Fruit fly (Drosophila melanogaster) whole organism, embryonic: ENCODE measurements around the gene Shmt.
A peak's percentile ranks its signal among the peaks of the same experiment; 100 is the strongest.

Experiments
- Bdp1 ChIP-seq: fragments of 200-800 bp; sonication (Bioruptor generic); optimal IDR thresholded peaks from 3 replicates; lab custom pipeline; 2016; ENCODE audit warnings: missing biosample characterization, missing genetic modification characterization
- CG1024 ChIP-seq: fragments of 200-800 bp; sonication (Bioruptor generic); IDR thresholded peaks from 2 replicates; pipeline ENCODE4 v1.3.6; 2022; ENCODE audit warnings: missing biosample characterization, missing genetic modification characterization
- CG10654 ChIP-seq: fragments of 200-800 bp; sonication (Bioruptor generic); optimal IDR thresholded peaks from 2 replicates; lab custom pipeline; 2016; ENCODE audit warnings: missing biosample characterization, missing genetic modification characterization
- CG12659 ChIP-seq: fragments of 200-800 bp; sonication (Bioruptor generic); optimal IDR thresholded peaks from 3 replicates; lab custom pipeline; 2017; ENCODE audit warnings: mild to moderate bottlenecking, missing biosample characterization, missing genetic modification reagents, missing genetic modification characterization
- CG15514 ChIP-seq: fragments of 200-800 bp; sonication (Bioruptor generic); optimal IDR thresholded peaks from 3 replicates; lab custom pipeline; 2017; ENCODE audit warnings: missing biosample characterization, missing genetic modification characterization, mild to moderate bottlenecking, moderate library complexity, missing genetic modification reagents
- CG1603 ChIP-seq: fragments of 200-800 bp; sonication (Bioruptor generic); optimal IDR thresholded peaks from 2 replicates; lab custom pipeline; 2019; ENCODE audit warnings: missing biosample characterization, mild to moderate bottlenecking, missing genetic modification characterization, moderate library complexity
- CG1647 ChIP-seq: fragments of 200-800 bp; sonication (Bioruptor generic); optimal IDR thresholded peaks from 3 replicates; lab custom pipeline; 2016; ENCODE audit warnings: missing biosample characterization, missing genetic modification characterization
- CG16813 ChIP-seq: fragments of 200-800 bp; sonication (Bioruptor generic); IDR thresholded peaks from 3 replicates; pipeline ENCODE4 v1.3.6; 2022; ENCODE audit warnings: missing biosample characterization, missing genetic modification characterization; ENCODE audit not compliant: partially characterized antibody
- CG17361 ChIP-seq: fragments of 200-800 bp; sonication (Bioruptor generic); IDR thresholded peaks from 3 replicates; pipeline ENCODE4 v1.3.6; 2022; ENCODE audit warnings: missing biosample characterization, missing genetic modification characterization
- CG17568 ChIP-seq: fragments of 200-800 bp; sonication (Bioruptor generic); optimal IDR thresholded peaks from 2 replicates; lab custom pipeline; 2018; ENCODE audit warnings: missing biosample characterization, mild to moderate bottlenecking, missing genetic modification characterization, moderate library complexity
- CG2120 ChIP-seq: fragments of 200-800 bp; sonication (Bioruptor generic); optimal IDR thresholded peaks from 3 replicates; lab custom pipeline; 2016; ENCODE audit warnings: missing biosample characterization, missing genetic modification characterization
- CG30020 ChIP-seq: fragments of 200-800 bp; optimal IDR thresholded peaks from 2 replicates; lab custom pipeline; 2019; ENCODE audit warnings: missing biosample characterization, mild to moderate bottlenecking, missing genetic modification characterization, moderate library complexity
- CG31224 ChIP-seq: fragments of 200-800 bp; sonication (Bioruptor generic); IDR thresholded peaks from 2 replicates; pipeline ENCODE4 v1.3.6; 2022; ENCODE audit warnings: missing biosample characterization, missing genetic modification characterization
- CG34376 ChIP-seq: fragments of 200-800 bp; sonication (Bioruptor generic); optimal IDR thresholded peaks from 2 replicates; lab custom pipeline; 2018; ENCODE audit warnings: missing biosample characterization, mild to moderate bottlenecking, missing genetic modification characterization
- CG4404 ChIP-seq: fragments of 200-800 bp; sonication (Bioruptor generic); IDR thresholded peaks from 2 replicates; pipeline ENCODE4 v1.3.6; 2022; ENCODE audit warnings: missing biosample characterization, missing genetic modification characterization
- CG4617 ChIP-seq: fragments of 200-800 bp; sonication (Bioruptor generic); optimal IDR thresholded peaks from 3 replicates; lab custom pipeline; 2016; ENCODE audit warnings: missing biosample characterization, missing genetic modification characterization, borderline replicate concordance
- CG6854 ChIP-seq: fragments of 200-800 bp; sonication (Bioruptor generic); optimal IDR thresholded peaks from 3 replicates; lab custom pipeline; 2017; ENCODE audit warnings: missing biosample characterization, mild to moderate bottlenecking, missing genetic modification characterization
- CG7987 ChIP-seq: fragments of 200-800 bp; sonication (Bioruptor generic); optimal IDR thresholded peaks from 2 replicates; lab custom pipeline; 2018; ENCODE audit warnings: missing biosample characterization, mild to moderate bottlenecking, missing genetic modification characterization, moderate library complexity
- CG9437 ChIP-seq: fragments of 200-800 bp; sonication (Bioruptor generic); optimal IDR thresholded peaks from 2 replicates; lab custom pipeline; 2018; ENCODE audit warnings: missing biosample characterization, mild to moderate bottlenecking, missing genetic modification characterization
- CG9817 ChIP-seq: fragments of 200-800 bp; sonication (Bioruptor generic); optimal IDR thresholded peaks from 2 replicates; lab custom pipeline; 2018; ENCODE audit warnings: missing biosample characterization, mild to moderate bottlenecking, missing genetic modification characterization, moderate library complexity
- CG9932 ChIP-seq: fragments of 200-800 bp; sonication (Bioruptor generic); IDR thresholded peaks from 2 replicates; pipeline ENCODE4 v1.3.6; 2022; ENCODE audit warnings: missing biosample characterization, missing genetic modification characterization
- D19A ChIP-seq: fragments of 200-800 bp; optimal IDR thresholded peaks from 3 replicates; lab custom pipeline; 2019; ENCODE audit warnings: missing biosample characterization, mild to moderate bottlenecking, missing genetic modification characterization, moderate library complexity
- Dref ChIP-seq: fragments of 200-800 bp; sonication (Bioruptor generic); IDR thresholded peaks from 2 replicates; pipeline ENCODE4 v1.3.6; 2022; ENCODE audit warnings: missing biosample characterization, missing genetic modification characterization
- Drgx ChIP-seq: fragments of 200-800 bp; sonication (Bioruptor generic); IDR thresholded peaks from 2 replicates; pipeline ENCODE4 v1.3.6; 2022; ENCODE audit warnings: missing biosample characterization, missing genetic modification characterization
- Hmx ChIP-seq: fragments of 200-800 bp; sonication (Bioruptor generic); optimal IDR thresholded peaks from 2 replicates; lab custom pipeline; 2016; ENCODE audit warnings: missing biosample characterization, missing genetic modification characterization
- Hsf ChIP-seq: fragments of 200-800 bp; sonication (Bioruptor generic); optimal IDR thresholded peaks from 3 replicates; lab custom pipeline; 2016; ENCODE audit warnings: missing biosample characterization, missing genetic modification characterization
- Nf-YC ChIP-seq: fragments of 200-800 bp; optimal IDR thresholded peaks from 3 replicates; lab custom pipeline; 2019; ENCODE audit warnings: missing biosample characterization, mild to moderate bottlenecking, missing genetic modification characterization, moderate library complexity
- Ptx1 ChIP-seq: fragments of 200-800 bp; sonication (Bioruptor generic); IDR thresholded peaks from 2 replicates; pipeline ENCODE4 v1.3.6; 2022; ENCODE audit warnings: missing biosample characterization, missing genetic modification characterization
- Rfx ChIP-seq: fragments of 200-800 bp; sonication (Bioruptor generic); IDR thresholded peaks from 2 replicates; pipeline ENCODE4 v1.3.6; 2022; ENCODE audit warnings: missing biosample characterization, missing genetic modification characterization
- Sry-δ ChIP-seq: fragments of 200-800 bp; sonication (Bioruptor generic); optimal IDR thresholded peaks from 2 replicates; lab custom pipeline; 2016; ENCODE audit warnings: missing biosample characterization, missing genetic modification characterization
- aop ChIP-seq: fragments of 200-800 bp; sonication (Bioruptor generic); IDR thresholded peaks from 2 replicates; pipeline ENCODE4 v1.3.6; 2022; ENCODE audit warnings: missing biosample characterization, missing genetic modification characterization
- ash1 ChIP-seq: fragments of 200-800 bp; sonication (Bioruptor generic); optimal IDR thresholded peaks from 2 replicates; lab custom pipeline; 2018; ENCODE audit warnings: missing biosample characterization, mild to moderate bottlenecking, missing genetic modification characterization
- caup ChIP-seq: fragments of 200-800 bp; sonication (Bioruptor generic); optimal IDR thresholded peaks from 3 replicates; lab custom pipeline; 2017; ENCODE audit warnings: missing biosample characterization, mild to moderate bottlenecking, missing genetic modification characterization, moderate library complexity; ENCODE audit not compliant: severe bottlenecking
- chif ChIP-seq, 2 experiments: fragments of 200-800 bp; sonication (Bioruptor generic); optimal IDR thresholded peaks; 3 replicates each; lab custom pipeline; 2016; ENCODE audit warnings: missing biosample characterization in 2 of 2, missing genetic modification characterization in 2 of 2
- chm ChIP-seq: fragments of 200-800 bp; sonication (Bioruptor generic); IDR thresholded peaks from 2 replicates; pipeline ENCODE4 v1.3.6; 2022; ENCODE audit warnings: missing biosample characterization, missing genetic modification characterization
- chn ChIP-seq: fragments of 200-800 bp; sonication (Bioruptor generic); optimal IDR thresholded peaks from 2 replicates; lab custom pipeline; 2016; ENCODE audit warnings: missing biosample characterization, missing genetic modification characterization
- eve ChIP-seq, 2 experiments: fragments of >200 bp; optimal IDR thresholded peaks; 2 replicates each; lab custom pipeline; 2017; ENCODE audit warnings: missing biosample characterization in 2 of 2, missing genetic modification characterization in 2 of 2
- gfzf ChIP-seq: fragments of 200-800 bp; sonication (Bioruptor generic); optimal IDR thresholded peaks from 2 replicates; lab custom pipeline; 2016; ENCODE audit warnings: missing biosample characterization, mild to moderate bottlenecking, missing genetic modification characterization, moderate library complexity
- hb ChIP-seq: fragments of 200-800 bp; sonication (Bioruptor generic); IDR thresholded peaks from 3 replicates; pipeline ENCODE4 v1.3.6; 2022; ENCODE audit warnings: missing biosample characterization, missing genetic modification characterization; ENCODE audit not compliant: partially characterized antibody
- kni ChIP-seq: fragments of 200-800 bp; sonication (Bioruptor generic); optimal IDR thresholded peaks from 3 replicates; lab custom pipeline; 2017; ENCODE audit warnings: mild to moderate bottlenecking, missing biosample characterization, missing genetic modification reagents, missing genetic modification characterization
- lola ChIP-seq, 3 experiments: fragments of >200 bp in 2 of 3; fragments of 200-800 bp in 1 of 3; sonication (Bioruptor generic) in 1 of 3; optimal IDR thresholded peaks; 2 replicates each; lab custom pipeline; 2017 to 2019; ENCODE audit warnings: missing biosample characterization in 3 of 3, missing genetic modification characterization in 3 of 3, mild to moderate bottlenecking in 1 of 3, moderate library complexity in 1 of 3
- pan ChIP-seq, 4 experiments: fragments of >200 bp in 3 of 4; fragments of 200-800 bp in 1 of 4; sonication (Bioruptor generic) in 1 of 4; optimal IDR thresholded peaks in 3 of 4; IDR thresholded peaks in 1 of 4; 2 replicates each; pipeline versions ENCODE4 v1.3.6 to Lab custom; 2017 to 2022; ENCODE audit warnings: missing biosample characterization in 2 of 4, missing genetic modification characterization in 2 of 4, mixed read lengths in 1 of 4
- pb ChIP-seq: fragments of 200-800 bp; sonication (Bioruptor generic); optimal IDR thresholded peaks from 3 replicates; lab custom pipeline; 2016; ENCODE audit warnings: missing biosample characterization, missing genetic modification characterization
- repo ChIP-seq: fragments of 200-800 bp; sonication (Bioruptor generic); optimal IDR thresholded peaks from 2 replicates; lab custom pipeline; 2016; ENCODE audit warnings: missing biosample characterization, missing genetic modification characterization
- sim ChIP-seq: fragments of 200-800 bp; sonication (Bioruptor generic); IDR thresholded peaks from 2 replicates; pipeline ENCODE4 v1.3.6; 2022; ENCODE audit warnings: missing biosample characterization, missing genetic modification characterization
- slp2 ChIP-seq: fragments of 200-800 bp; sonication (Bioruptor generic); optimal IDR thresholded peaks from 2 replicates; lab custom pipeline; 2016; ENCODE audit warnings: missing biosample characterization, missing genetic modification characterization
- stwl ChIP-seq: fragments of 200-800 bp; sonication (Bioruptor generic); optimal IDR thresholded peaks from 3 replicates; lab custom pipeline; 2018; ENCODE audit warnings: missing biosample characterization, mild to moderate bottlenecking, missing genetic modification characterization, moderate library complexity
- unc-4 ChIP-seq: fragments of 200-800 bp; sonication (Bioruptor generic); IDR thresholded peaks from 2 replicates; pipeline ENCODE4 v1.3.6; 2022; ENCODE audit warnings: missing biosample characterization, missing genetic modification characterization; ENCODE audit not compliant: partially characterized antibody
- usp ChIP-seq: fragments of >200 bp; optimal IDR thresholded peaks from 2 replicates; lab custom pipeline; 2017; ENCODE audit warnings: missing biosample characterization, missing genetic modification characterization
- vvl ChIP-seq: fragments of 200-800 bp; sonication (Bioruptor generic); IDR thresholded peaks from 2 replicates; pipeline ENCODE4 v1.3.6; 2022; ENCODE audit warnings: missing biosample characterization, missing genetic modification characterization

The Shmt gene

dm6 chrX:5907916-5908315 is 8.7 kb downstream of the Shmt start, which contains the start of gene CG12236 (continued):
- TF ChIP-seq CG10654 (GFP tag; lab: Kevin White, UChicago) (peak; percentile 24), CG1603 (peak; percentile 88), CG9932 (GFP tag; lab: Robert Waterston, UW) (peak; percentile 58), chif (GFP tag; optimal IDR thresholded peaks at IDR 0.05; lab: Kevin White, UChicago) (peak in 1 of 2 experiments; percentile 25), Drgx (GFP tag; lab: Robert Waterston, UW) (no peak), stwl (tag; lab: Kevin White, UChicago) (peak; percentile 72), Bdp1 (GFP tag; lab: Kevin White, UChicago) (no peak), Hmx (GFP tag; lab: Kevin White, UChicago) (no peak), lola (GFP tag; optimal IDR thresholded peaks at IDR 0.05; lab: Kevin White, UChicago) (no peak), CG1647 (peak; percentile 1), chm (GFP tag; lab: Robert Waterston, UW) (no peak), vvl (GFP tag; lab: Robert Waterston, UW) (peak; percentile 61), CG4617 (GFP tag; lab: Kevin White, UChicago) (peak; percentile 79), CG34376 (peak; percentile 50), CG15514 (GFP tag; lab: Kevin White, UChicago) (peak; percentile 89), CG31224 (peak; percentile 46), hb (no peak), CG16813 (GFP tag; lab: Robert Waterston, UW) (0 out of 3 replicates have a peak, but pooled peaks have one; percentile 21), Nf-YC (peak; percentile 47), sim (GFP tag; lab: Robert Waterston, UW) (no peak), caup (GFP tag; lab: Kevin White, UChicago) (peak; percentile 74), CG17568 (GFP tag; lab: Kevin White, UChicago) (no peak), usp (GFP tag; lab: Kevin White, UChicago) (no peak), Dref (GFP tag; lab: Robert Waterston, UW) (peak; percentile 68), ash1 (GFP tag; lab: Kevin White, UChicago) (peak; percentile 63), CG30020 (tag; lab: Kevin White, UChicago) (peak; percentile 22), repo (GFP tag; lab: Kevin White, UChicago) (no peak), kni (GFP tag; lab: Kevin White, UChicago) (peak; percentile 63), eve (GFP tag; optimal IDR thresholded peaks at IDR 0.05; lab: Kevin White, UChicago) (no peak), Hsf (GFP tag; lab: Kevin White, UChicago) (peak; percentile 44), pan (optimal IDR thresholded peaks at IDR 0.05; lab: Kevin White, UChicago) (no peak), pan (GFP tag; optimal IDR thresholded peaks at IDR 0.05 in 1 of 2, IDR thresholded peaks at IDR 0.05 in 1 of 2) (peak in 1 of 2 experiments; percentile 19), Ptx1 (peak; percentile 54), pb (GFP tag; lab: Kevin White, UChicago) (no peak), CG17361 (GFP tag; lab: Robert Waterston, UW) (0 out of 3 replicates have a peak, but pooled peaks have one; percentile 18), CG12659 (GFP tag; lab: Kevin White, UChicago) (peak; percentile 85), CG4404 (GFP tag; lab: Robert Waterston, UW) (no peak), gfzf (GFP tag; lab: Kevin White, UChicago) (peak; percentile 43), Rfx (GFP tag; lab: Robert Waterston, UW) (peak; percentile 82), unc-4 (GFP tag; lab: Robert Waterston, UW) (peak; percentile 42; the same call in 1 of the 2 replicates), CG6854 (no peak), CG1024 (GFP tag; lab: Robert Waterston, UW) (0 out of 2 replicates have a peak, but pooled peaks have one; percentile 37), CG9817 (tag; lab: Kevin White, UChicago) (no peak), aop (GFP tag; lab: Robert Waterston, UW) (0 out of 2 replicates have a peak, but pooled peaks have one; percentile 7), slp2 (GFP tag; lab: Kevin White, UChicago) (peak; percentile 10), CG7987 (GFP tag; lab: Kevin White, UChicago) (peak; percentile 77), CG2120 (GFP tag; lab: Kevin White, UChicago) (peak; percentile 36), D19A (tag; lab: Kevin White, UChicago) (peak; percentile 35), chn (GFP tag; lab: Kevin White, UChicago) (peak; percentile 53), Sry-δ (GFP tag; lab: Kevin White, UChicago) (peak; percentile 69), CG9437 (GFP tag; lab: Kevin White, UChicago) (no peak)
